Worm (Caenorhabditis elegans): ENCODE data around the gene C24D10.5.
A peak's percentile ranks its signal among the peaks of the same experiment; 100 is the strongest.

DNA sequence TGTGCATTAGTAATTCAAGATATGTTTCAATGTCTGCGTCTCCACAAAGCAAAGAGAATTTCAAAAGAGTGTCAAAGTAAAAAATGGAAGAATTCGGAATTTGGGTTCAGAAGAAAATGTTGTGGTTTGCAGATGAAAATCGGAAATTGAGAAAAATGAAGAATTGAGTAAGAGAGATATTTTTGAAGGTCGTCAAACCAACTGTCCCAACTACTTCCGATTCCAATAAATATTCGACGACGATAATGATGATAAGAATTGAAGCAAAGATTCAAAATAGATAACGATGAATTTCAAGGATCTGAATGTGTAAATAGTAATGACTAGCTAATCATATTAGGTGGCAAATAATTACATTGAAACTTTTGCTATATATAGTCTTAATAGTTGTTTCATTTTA, 9.9 kb upstream of the C24D10.5 start:
- TF ChIP-seq pqm-1 (tag; optimal IDR thresholded peaks at IDR 0.05) (no peak), nhr-11 (tag; optimal IDR thresholded peaks at IDR 0.05) (no peak), F49E8.2 (tag; optimal IDR thresholded peaks at IDR 0.05; ENCODE audit: borderline replicate concordance) (no peak), zip-2 (tag; optimal IDR thresholded peaks at IDR 0.05) (no peak), aha-1 (tag) (peak; percentile 40), cey-2 (tag; optimal IDR thresholded peaks at IDR 0.05; ENCODE audit: borderline replicate concordance, insufficient read depth) (no peak), mdl-1 (tag; optimal IDR thresholded peaks at IDR 0.05) (no peak), R02D3.7 (tag; optimal IDR thresholded peaks at IDR 0.05) (no peak), fos-1 (tag; optimal IDR thresholded peaks at IDR 0.05) (no peak), nhr-237 (tag; optimal IDR thresholded peaks at IDR 0.05) (no peak), lin-39 (tag; optimal IDR thresholded peaks at IDR 0.05) (no peak), zag-1 (tag; optimal IDR thresholded peaks at IDR 0.05) (no peak), mxl-2 (GFP tag; conservative IDR thresholded peaks at IDR 0.05) (no peak), rbr-2 (tag; optimal IDR thresholded peaks at IDR 0.05) (no peak)
